Worm (Caenorhabditis elegans): ENCODE measurements around the gene T01B11.1.

T01B11.1 gene

DNA sequence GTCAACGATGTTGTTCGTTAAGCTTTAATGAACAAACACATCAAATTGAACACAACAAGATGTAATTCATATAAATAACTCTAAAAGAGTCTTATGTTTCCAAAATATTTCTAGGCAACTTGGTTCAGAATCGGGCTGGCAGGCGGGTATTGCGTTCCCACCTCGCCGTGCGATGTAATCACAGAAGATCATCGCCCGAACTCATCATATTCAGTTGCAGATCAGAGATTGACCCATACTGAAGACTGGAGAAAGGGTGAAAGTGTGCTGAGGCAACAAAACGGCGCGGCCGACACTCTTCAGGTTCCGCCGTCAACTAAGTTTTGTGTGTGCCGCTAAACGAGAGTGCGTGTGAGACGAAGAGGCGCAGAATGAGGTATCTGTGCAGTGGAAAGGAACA lies 18.5 kb upstream of the T01B11.1 start (continued):
- TF ChIP-seq nhr-21 (tag; optimal IDR thresholded peaks at IDR 0.05) (peak; percentile 78), nhr-6 (tag; optimal IDR thresholded peaks at IDR 0.05) (peak; percentile 50)

ce11 chrIV:8431567-8432458 lies 15.2 kb upstream of the T01B11.1 start:
- TF ChIP-seq lin-11 (tag; optimal IDR thresholded peaks at IDR 0.05) (peak; percentile 19), egl-27 (tag; optimal IDR thresholded peaks at IDR 0.05) (peak; percentile 84), nhr-10 (tag; optimal IDR thresholded peaks at IDR 0.05) (no peak), ZK546.5 (tag; optimal IDR thresholded peaks at IDR 0.05) (no peak), nhr-129 (tag; optimal IDR thresholded peaks at IDR 0.05) (peak; percentile 93), nhr-11 (tag; optimal IDR thresholded peaks at IDR 0.05) (peak; percentile 15), lin-13 (GFP tag; optimal IDR thresholded peaks at IDR 0.05) (peak; percentile 56), aly-2 (tag; optimal IDR thresholded peaks at IDR 0.05) (no peak), mbf-1 (tag; optimal IDR thresholded peaks at IDR 0.05) (peak; percentile 33), unc-62 (GFP tag; optimal IDR thresholded peaks at IDR 0.05) (no peak), lin-39 (tag; optimal IDR thresholded peaks at IDR 0.05) (no peak), R02D3.7 (tag; optimal IDR thresholded peaks at IDR 0.05) (peak; percentile 33), gmeb-1 (tag; optimal IDR thresholded peaks at IDR 0.05) (peak; percentile 44), Y55F3AM.14 (GFP tag; optimal IDR thresholded peaks at IDR 0.05) (peak; percentile 51), nhr-21 (tag; optimal IDR thresholded peaks at IDR 0.05) (peak; percentile 68), nhr-25 (tag; optimal IDR thresholded peaks at IDR 0.05) (peak; percentile 64), sma-9 (GFP tag; optimal IDR thresholded peaks at IDR 0.05) (peak; percentile 83), sma-9 (tag; optimal IDR thresholded peaks at IDR 0.05) (no peak), snpc-4 (tag; optimal IDR thresholded peaks at IDR 0.05) (peak; percentile 87), sma-3 (GFP tag; optimal IDR thresholded peaks at IDR 0.05) (peak; percentile 48), blmp-1 (tag; optimal IDR thresholded peaks at IDR 0.05; ENCODE audit: insufficient read depth) (peak; percentile 44), skn-1 (tag; optimal IDR thresholded peaks at IDR 0.05) (no peak), zag-1 (tag; optimal IDR thresholded peaks at IDR 0.05) (peak; percentile 38), mdl-1 (tag; optimal IDR thresholded peaks at IDR 0.05) (peak; percentile 61 to 76), ceh-16 (tag; optimal IDR thresholded peaks at IDR 0.05) (peak; percentile 43), crh-2 (tag; optimal IDR thresholded peaks at IDR 0.05) (peak; percentile 83), nhr-6 (tag; optimal IDR thresholded peaks at IDR 0.05) (peak; percentile 44), elt-1 (tag; optimal IDR thresholded peaks at IDR 0.05) (no peak), F13H6.1 (tag; optimal IDR thresholded peaks at IDR 0.05) (peak; percentile 63), unc-55 (GFP tag; optimal IDR thresholded peaks at IDR 0.05) (peak; percentile 64), ceh-82 (tag; optimal IDR thresholded peaks at IDR 0.05) (peak; percentile 39), peb-1 (tag; optimal IDR thresholded peaks at IDR 0.05) (no peak), sem-4 (tag; optimal IDR thresholded peaks at IDR 0.05) (peak; percentile 42), alr-1 (tag; optimal IDR thresholded peaks at IDR 0.05) (no peak), lsy-2 (tag; optimal IDR thresholded peaks at IDR 0.05) (peak; percentile 60 to 91), mab-5 (tag; optimal IDR thresholded peaks at IDR 0.05) (peak; percentile 50), C34F6.9 (tag; optimal IDR thresholded peaks at IDR 0.05) (peak; percentile 47), nhr-77 (tag; optimal IDR thresholded peaks at IDR 0.05) (no peak), ama-1 (optimal IDR thresholded peaks at IDR 0.05) (peak; percentile 94), ztf-4 (tag; optimal IDR thresholded peaks at IDR 0.05) (peak; percentile 82), fos-1 (tag; optimal IDR thresholded peaks at IDR 0.05) (peak; percentile 74), dmd-4 (tag; optimal IDR thresholded peaks at IDR 0.05) (no peak), unc-39 (tag; optimal IDR thresholded peaks at IDR 0.05) (no peak)

Data from whole organism, L2 larva.